Worm (Caenorhabditis elegans) whole organism, early embryonic: ENCODE results near the gene glrx-5.

ENCODE experiments used
- F13C5.2 ChIP-seq: sonication (generic microtip); optimal IDR thresholded peaks from 2 replicates; lab custom pipeline; 2017; ENCODE audit warnings: mild to moderate bottlenecking, missing genetic modification characterization, inconsistent platforms, missing compliant biosample characterization
- ama-1 ChIP-seq: fragments of 150-350 bp; optimal IDR thresholded peaks from 2 replicates; lab custom pipeline; 2014
- flt-1 ChIP-seq: fragments of 200-800 bp; sonication (Bioruptor generic); IDR thresholded peaks from 2 replicates; pipeline ENCODE4 v1.3.6; 2022; ENCODE audit warnings: missing genetic modification characterization, missing compliant biosample characterization
- pes-1 ChIP-seq: fragments of 200-800 bp; sonication (Bioruptor generic); IDR thresholded peaks from 2 replicates; pipeline ENCODE4 v1.3.6; 2022; ENCODE audit warnings: missing genetic modification reagents, missing genetic modification characterization, missing compliant biosample characterization
- scrt-1 ChIP-seq: fragments of 200-800 bp; sonication (Bioruptor generic); IDR thresholded peaks from 2 replicates; pipeline ENCODE4 v1.3.6; 2022; ENCODE audit warnings: missing genetic modification characterization, missing compliant biosample characterization
- tbx-37 ChIP-seq: fragments of 200-800 bp; sonication (Bioruptor generic); conservative IDR thresholded peaks from 2 replicates; pipeline ENCODE4 v1.3.6; 2022; ENCODE audit warnings: missing genetic modification reagents, missing genetic modification characterization, missing compliant biosample characterization
- tra-4 ChIP-seq: sonication (generic microtip); optimal IDR thresholded peaks from 2 replicates; lab custom pipeline; 2017; ENCODE audit warnings: missing genetic modification characterization, missing compliant biosample characterization

DNA sequence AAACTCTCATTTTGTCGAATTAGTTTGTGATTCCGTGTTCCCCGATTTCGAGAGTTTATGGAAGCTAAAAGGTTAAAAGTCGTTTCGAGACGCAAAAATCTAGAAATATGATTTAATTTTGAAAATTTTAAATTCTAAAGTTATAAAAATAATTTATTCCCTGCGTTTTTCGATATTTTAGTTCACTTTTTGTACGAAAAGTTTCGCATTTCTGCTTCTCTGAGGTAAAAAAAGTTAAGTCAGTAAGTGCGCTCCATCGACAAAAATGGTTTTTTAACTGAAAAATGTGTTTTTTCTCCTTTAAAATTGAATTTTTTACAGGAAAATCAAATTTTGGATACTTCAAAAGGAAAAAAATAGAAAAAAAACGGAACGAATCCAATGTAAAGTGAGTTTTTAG is 40.2 kb downstream of the glrx-5 start, which contains the start of gene zip-1:
- TF ChIP-seq flt-1 (GFP tag; lab: Robert Waterston, UW): no peak
- TF ChIP-seq tra-4 (tag; lab: Kevin White, UChicago): no peak
- TF ChIP-seq ama-1 (lab: Kevin White, UChicago): no peak
- TF ChIP-seq F13C5.2: no peak
- TF ChIP-seq pes-1 (GFP tag; lab: Robert Waterston, UW): no peak
- no peak for TF ChIP-seq scrt-1 (GFP tag; lab: Robert Waterston, UW)
- TF ChIP-seq tbx-37 (GFP tag; lab: Robert Waterston, UW): no peak
